Fruit fly (Drosophila melanogaster): Measurements from ENCODE around the gene Cul6.

Gene Cul6

DNA sequence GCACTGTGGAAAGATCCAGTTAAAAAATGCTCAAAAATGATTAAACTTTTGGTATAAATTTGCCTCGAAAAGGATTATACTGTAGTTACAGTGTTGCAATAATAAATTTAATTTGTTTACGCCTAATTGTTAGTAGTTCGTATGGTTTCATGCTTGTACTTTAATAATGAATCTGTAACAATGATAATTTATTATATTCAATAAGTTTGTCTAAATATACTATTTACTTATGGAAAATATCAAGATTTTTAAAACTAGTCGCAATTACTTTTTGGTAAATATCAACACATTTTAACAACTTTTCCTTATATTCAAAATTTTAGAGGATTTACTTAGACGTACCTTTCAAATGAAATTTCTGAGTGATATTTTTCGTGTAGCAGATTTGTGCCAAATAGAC, 16.6 kb downstream of the Cul6 start, which contains the start of gene CG11262:
Gene CG11262, plus strand, starts transcription at position 301 of the 400 bp plus-strand sequence.
- TF ChIP-seq CG8478 (optimal IDR thresholded peaks at IDR 0.05), result no peak
- no peak for TF ChIP-seq CTCF (optimal IDR thresholded peaks at IDR 0.05)

DNA sequence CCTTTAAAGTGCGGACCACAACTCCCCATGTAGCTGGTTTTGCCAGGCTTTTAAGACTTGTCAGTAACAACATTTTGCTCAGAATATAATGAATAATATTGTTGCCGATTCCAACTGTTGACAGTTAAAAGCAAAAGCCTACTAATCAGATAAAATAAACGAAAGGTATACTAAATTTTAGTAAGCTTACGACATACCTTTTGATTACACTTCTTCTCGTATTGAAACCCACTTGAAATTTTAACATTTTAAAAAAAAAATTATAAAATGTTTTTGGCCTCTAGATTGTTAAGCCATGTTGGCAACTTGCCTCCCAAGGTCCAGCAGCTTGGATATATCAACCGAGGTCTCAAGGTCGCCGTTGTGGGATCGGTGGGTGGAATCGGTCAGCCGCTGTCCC, 39.2 kb downstream of the Cul6 start, which contains the start of the genes CG10748 and CG10749:
Gene CG10748, minus strand, starts transcription at position 101 of the 400 bp plus-strand sequence.
Gene CG10749, plus strand, starts transcription at position 216 of the 400 bp plus-strand sequence.
- no peak for TF ChIP-seq CTCF (optimal IDR thresholded peaks at IDR 0.05)
- TF ChIP-seq CG8478 (optimal IDR thresholded peaks at IDR 0.05), result no peak

DNA sequence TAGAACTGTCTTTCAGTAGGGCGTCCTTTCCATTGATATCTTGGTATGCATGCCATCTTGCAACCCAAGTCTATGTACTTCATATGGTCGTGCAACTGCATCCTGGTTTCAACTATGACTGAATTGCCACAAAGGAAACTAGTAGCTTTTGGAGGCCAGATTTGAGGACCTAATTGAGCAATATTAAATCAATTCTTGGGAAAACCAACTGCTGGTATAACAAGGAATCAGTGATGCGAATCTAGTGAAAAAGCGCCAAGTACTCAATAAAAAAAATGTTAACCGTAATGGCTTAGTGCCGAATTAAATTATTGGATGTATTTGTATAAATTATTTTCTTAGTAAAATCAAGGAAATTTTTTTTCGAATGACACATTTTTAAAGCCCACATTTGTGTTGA, 43.9 kb downstream of the Cul6 start, which contains the start of gene Or69a:
Gene Or69a, minus strand, starts transcription at position 101 of the 400 bp plus-strand sequence.
- no peak for TF ChIP-seq CTCF (optimal IDR thresholded peaks at IDR 0.05)
- no peak for TF ChIP-seq CG8478 (optimal IDR thresholded peaks at IDR 0.05)
